Fruit fly (Drosophila melanogaster) whole organism: ENCODE results near the gene CG14961.

Experiments used
- EcR ChIP-seq, 2 experiments: fragments of >200 bp; optimal IDR thresholded peaks; 2 replicates each; lab custom pipeline; 2017; ENCODE audit warnings: missing biosample characterization in 2 of 2, missing genetic modification characterization in 2 of 2, missing genetic modification reagents in 2 of 2
- pan ChIP-seq: fragments of >200 bp; optimal IDR thresholded peaks from 2 replicates; lab custom pipeline; 2017
- psq ChIP-seq: fragments of >200 bp; optimal IDR thresholded peaks from 2 replicates; lab custom pipeline; 2017
- usp ChIP-seq: fragments of >200 bp; optimal IDR thresholded peaks from 2 replicates; lab custom pipeline; 2017; ENCODE audit warnings: missing biosample characterization, missing genetic modification characterization, mixed read lengths

dm6 chr3L:3342307-3342940 lies 12.6 kb downstream of the CG14961 start:
- TF ChIP-seq psq (lab: Kevin White, UChicago) (no peak), EcR (GFP tag; optimal IDR thresholded peaks at IDR 0.05; lab: Kevin White, UChicago) (no peak), pan (peak; percentile 82), usp (no peak)
